Worm (Caenorhabditis elegans) whole organism, mixed stage, embryonic: Measurements from ENCODE around the gene clc-4.

ENCODE experiments used
- blmp-1 ChIP-seq: fragments of 150-350 bp; optimal IDR thresholded peaks from 2 replicates; lab custom pipeline; 2014; ENCODE audit warnings: missing biosample characterization, missing genetic modification characterization
- ceh-39 ChIP-seq: fragments of 150-350 bp; optimal IDR thresholded peaks from 2 replicates; lab custom pipeline; 2014; ENCODE audit warnings: missing biosample characterization, missing genetic modification characterization
- ceh-43 ChIP-seq: fragments of 200-800 bp; sonication (Bioruptor generic); optimal IDR thresholded peaks from 2 replicates; lab custom pipeline; 2018; ENCODE audit warnings: mild to moderate bottlenecking, missing genetic modification characterization, moderate library complexity, missing compliant biosample characterization
- cnd-1 ChIP-seq: fragments of 200-800 bp; sonication (Bioruptor generic); optimal IDR thresholded peaks from 2 replicates; lab custom pipeline; 2018; ENCODE audit warnings: mild to moderate bottlenecking, missing genetic modification characterization, missing compliant biosample characterization
- drap-1 ChIP-seq: fragments of 200-800 bp; sonication (Bioruptor generic); optimal IDR thresholded peaks from 3 replicates; lab custom pipeline; 2018; ENCODE audit warnings: mild to moderate bottlenecking, missing genetic modification characterization, missing compliant biosample characterization
- elt-1 ChIP-seq: sonication (generic microtip); optimal IDR thresholded peaks from 2 replicates; lab custom pipeline; 2017; ENCODE audit warnings: missing genetic modification characterization, mild to moderate bottlenecking, missing compliant biosample characterization, antibody characterized with exemption, moderate library complexity, borderline replicate concordance; ENCODE audit not compliant: insufficient read depth
- elt-3 ChIP-seq: fragments of 150-350 bp; optimal IDR thresholded peaks from 2 replicates; lab custom pipeline; 2014; ENCODE audit warnings: missing biosample characterization, missing genetic modification characterization
- flh-1 ChIP-seq: fragments of 200-800 bp; sonication (Bioruptor generic); optimal IDR thresholded peaks from 2 replicates; lab custom pipeline; 2018; ENCODE audit warnings: mild to moderate bottlenecking, missing genetic modification characterization, moderate library complexity, missing compliant biosample characterization
- hlh-1 ChIP-seq: fragments of 150-350 bp; optimal IDR thresholded peaks from 2 replicates; lab custom pipeline; 2014; ENCODE audit warnings: missing biosample characterization, missing genetic modification reagents, missing genetic modification characterization
- lin-13 ChIP-seq: fragments of 150-350 bp; optimal IDR thresholded peaks from 2 replicates; lab custom pipeline; 2014; ENCODE audit warnings: missing biosample characterization, missing genetic modification characterization
- lsy-2 ChIP-seq: fragments of 150-350 bp; optimal IDR thresholded peaks from 2 replicates; lab custom pipeline; 2014; ENCODE audit warnings: missing biosample characterization, missing genetic modification characterization
- mep-1 ChIP-seq: fragments of 150-350 bp; optimal IDR thresholded peaks from 2 replicates; lab custom pipeline; 2017; ENCODE audit warnings: missing biosample characterization, missing genetic modification reagents, missing genetic modification characterization, inconsistent platforms
- mls-2 ChIP-seq: sonication (generic microtip); optimal IDR thresholded peaks from 2 replicates; lab custom pipeline; 2016; ENCODE audit warnings: mild to moderate bottlenecking, missing genetic modification characterization, moderate library complexity, missing compliant biosample characterization
- nhr-12 ChIP-seq: fragments of 150-350 bp; optimal IDR thresholded peaks from 2 replicates; lab custom pipeline; 2014; ENCODE audit warnings: missing biosample characterization, missing genetic modification characterization
- nhr-2 ChIP-seq: fragments of 150-350 bp; optimal IDR thresholded peaks from 2 replicates; lab custom pipeline; 2014; ENCODE audit warnings: missing biosample characterization, missing genetic modification characterization
- nhr-237 ChIP-seq: fragments of 150-350 bp; optimal IDR thresholded peaks from 2 replicates; lab custom pipeline; 2014; ENCODE audit warnings: missing biosample characterization, missing genetic modification characterization
- nhr-28 ChIP-seq: fragments of 150-350 bp; optimal IDR thresholded peaks from 2 replicates; lab custom pipeline; 2014; ENCODE audit warnings: missing biosample characterization, missing genetic modification characterization
- nhr-76 ChIP-seq: sonication (generic microtip); optimal IDR thresholded peaks from 2 replicates; lab custom pipeline; 2017; ENCODE audit warnings: missing biosample characterization, missing genetic modification characterization
- sem-2 ChIP-seq: fragments of 200-800 bp; sonication (Bioruptor generic); optimal IDR thresholded peaks from 2 replicates; lab custom pipeline; 2018; ENCODE audit warnings: mild to moderate bottlenecking, missing genetic modification characterization, missing compliant biosample characterization
- tbx-8 ChIP-seq: fragments of 200-800 bp; sonication (Bioruptor generic); optimal IDR thresholded peaks from 2 replicates; lab custom pipeline; 2018; ENCODE audit warnings: mild to moderate bottlenecking, missing genetic modification characterization, moderate library complexity, missing compliant biosample characterization
- unc-39 ChIP-seq: fragments of 150-350 bp; optimal IDR thresholded peaks from 2 replicates; lab custom pipeline; 2014; ENCODE audit warnings: missing biosample characterization, missing genetic modification characterization
- unc-62 ChIP-seq: fragments of 150-350 bp; optimal IDR thresholded peaks from 2 replicates; lab custom pipeline; 2014; ENCODE audit warnings: missing biosample characterization, missing genetic modification reagents, missing genetic modification characterization
- ztf-11 ChIP-seq: fragments of 150-350 bp; optimal IDR thresholded peaks from 2 replicates; lab custom pipeline; 2014; ENCODE audit warnings: missing biosample characterization, missing genetic modification characterization

clc-4 gene

DNA sequence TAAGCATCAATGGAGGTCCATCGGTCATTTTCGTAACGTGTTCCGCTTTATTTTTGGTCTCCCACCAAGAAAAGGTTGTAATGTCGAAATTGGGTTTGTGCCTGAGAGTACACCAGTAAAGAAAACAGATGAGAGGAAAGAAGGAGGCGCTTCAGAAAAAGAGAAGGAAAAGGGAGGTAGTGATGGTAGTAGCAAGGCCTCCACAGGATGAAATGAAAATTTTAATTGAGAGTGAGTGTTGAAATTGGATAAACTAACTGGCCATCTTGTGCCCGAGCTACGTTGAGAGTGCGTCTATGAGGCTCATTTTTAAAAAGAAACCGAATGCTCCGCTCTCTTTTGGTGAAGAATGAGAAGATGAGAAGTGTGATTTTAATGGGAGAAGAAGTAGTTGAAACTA is 37.3 kb downstream of the clc-4 start, which contains the start of gene R07A4.2:
Gene R07A4.2, minus strand, starts transcription at position 101 of the 400 bp plus-strand sequence.
- TF ChIP-seq lin-13 (tag; lab: Kevin White, UChicago) (no peak), elt-3 (no peak), ztf-11 (tag; lab: Kevin White, UChicago) (no peak), blmp-1 (tag; lab: Kevin White, UChicago) (no peak), nhr-28 (no peak), cnd-1 (no peak), nhr-76 (tag; lab: Kevin White, UChicago) (no peak), mls-2 (tag; lab: Kevin White, UChicago) (no peak), hlh-1 (tag; lab: Kevin White, UChicago) (no peak), unc-39 (tag; lab: Kevin White, UChicago) (no peak), lsy-2 (no peak), drap-1 (GFP tag; lab: Kevin White, UChicago) (no peak), ceh-43 (GFP tag; lab: Kevin White, UChicago) (no peak), nhr-2 (tag; lab: Kevin White, UChicago) (no peak), unc-62 (GFP tag; lab: Kevin White, UChicago) (no peak), ceh-39 (tag; lab: Kevin White, UChicago) (no peak), tbx-8 (no peak), sem-2 (GFP tag; lab: Kevin White, UChicago) (no peak), mep-1 (tag; lab: Kevin White, UChicago) (no peak)

DNA sequence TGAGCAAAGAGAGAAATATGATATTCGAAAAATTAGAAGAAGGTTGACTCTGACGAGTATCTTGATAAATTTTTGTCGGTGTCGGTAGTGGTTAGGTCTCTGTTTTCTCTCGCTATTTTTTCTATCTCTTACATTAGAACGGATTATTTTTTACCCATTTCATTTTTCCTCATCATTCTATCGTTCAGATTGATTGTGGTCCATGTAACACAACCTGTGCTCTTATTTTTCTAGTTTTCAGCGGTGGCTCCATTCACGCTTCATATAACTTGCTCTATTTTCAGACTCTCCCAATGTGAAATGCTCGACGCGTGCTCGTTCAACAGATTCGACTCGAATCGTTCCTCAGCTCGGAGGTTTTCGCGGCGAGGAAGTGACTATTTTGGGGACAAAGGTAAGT is 49.7 kb downstream of the clc-4 start, which contains the start of gene egl-36:
Gene egl-36, plus strand, starts transcription at position 301 of the 400 bp plus-strand sequence.
- TF ChIP-seq nhr-12 (tag; lab: Kevin White, UChicago) (no peak), elt-1 (tag; lab: Kevin White, UChicago) (no peak), ceh-39 (tag; lab: Kevin White, UChicago) (no peak), ceh-43 (GFP tag; lab: Kevin White, UChicago) (no peak), nhr-237 (tag; lab: Kevin White, UChicago) (no peak), cnd-1 (no peak), sem-2 (GFP tag; lab: Kevin White, UChicago) (no peak), blmp-1 (tag; lab: Kevin White, UChicago) (no peak), drap-1 (GFP tag; lab: Kevin White, UChicago) (no peak), nhr-76 (tag; lab: Kevin White, UChicago) (no peak), flh-1 (no peak), mls-2 (tag; lab: Kevin White, UChicago) (no peak)
